Fruit fly (Drosophila melanogaster) whole organism, embryonic: ENCODE measurements around the gene meso18E.
A peak's percentile ranks its signal among the peaks of the same experiment; 100 is the strongest.

ENCODE experiments used
- Adf1 ChIP-seq: fragments of 200-800 bp; sonication (Bioruptor generic); IDR thresholded peaks from 2 replicates; pipeline ENCODE4 v1.3.6; 2022; ENCODE audit warnings: missing biosample characterization, missing genetic modification characterization
- CG13287 ChIP-seq: fragments of 200-800 bp; sonication (Bioruptor generic); IDR thresholded peaks from 2 replicates; pipeline ENCODE4 v1.3.6; 2022; ENCODE audit warnings: missing biosample characterization, missing genetic modification characterization; ENCODE audit not compliant: partially characterized antibody
- CG13894 ChIP-seq: fragments of 200-800 bp; sonication (Bioruptor generic); optimal IDR thresholded peaks from 3 replicates; lab custom pipeline; 2018; ENCODE audit warnings: missing biosample characterization, mild to moderate bottlenecking, missing genetic modification characterization, moderate library complexity
- CG14014 ChIP-seq: fragments of 200-800 bp; sonication (Bioruptor generic); IDR thresholded peaks from 2 replicates; pipeline ENCODE4 v1.3.6; 2022; ENCODE audit warnings: missing biosample characterization, missing genetic modification characterization
- CG15479 ChIP-seq: fragments of 200-800 bp; sonication (Bioruptor generic); optimal IDR thresholded peaks from 3 replicates; lab custom pipeline; 2019; ENCODE audit warnings: missing biosample characterization, mild to moderate bottlenecking, missing genetic modification characterization, moderate library complexity
- CG17361 ChIP-seq: fragments of 200-800 bp; sonication (Bioruptor generic); IDR thresholded peaks from 3 replicates; pipeline ENCODE4 v1.3.6; 2022; ENCODE audit warnings: missing biosample characterization, missing genetic modification characterization
- CG17802 ChIP-seq: fragments of 200-800 bp; sonication (Bioruptor generic); optimal IDR thresholded peaks from 2 replicates; lab custom pipeline; 2018; ENCODE audit warnings: missing biosample characterization, mild to moderate bottlenecking, missing genetic modification characterization, moderate library complexity
- CG18599 ChIP-seq: fragments of 200-800 bp; sonication (Bioruptor generic); optimal IDR thresholded peaks from 3 replicates; lab custom pipeline; 2017; ENCODE audit warnings: missing biosample characterization, missing genetic modification characterization, mild to moderate bottlenecking, moderate library complexity, missing genetic modification reagents
- CG2116 ChIP-seq: fragments of 200-800 bp; sonication (Bioruptor generic); optimal IDR thresholded peaks from 3 replicates; lab custom pipeline; 2018; ENCODE audit warnings: missing biosample characterization, mild to moderate bottlenecking, missing genetic modification characterization
- CG3163 ChIP-seq: fragments of 200-800 bp; sonication (Bioruptor generic); optimal IDR thresholded peaks from 3 replicates; lab custom pipeline; 2016; ENCODE audit warnings: missing biosample characterization, missing genetic modification characterization
- CG3281 ChIP-seq: fragments of 200-800 bp; sonication (Bioruptor generic); optimal IDR thresholded peaks from 3 replicates; lab custom pipeline; 2017; ENCODE audit warnings: missing biosample characterization, mild to moderate bottlenecking, missing genetic modification characterization
- CG7357 ChIP-seq: fragments of 200-800 bp; sonication (Bioruptor generic); IDR thresholded peaks from 3 replicates; pipeline ENCODE4 v1.3.6; 2022; ENCODE audit warnings: missing biosample characterization, missing genetic modification characterization
- CG7556 ChIP-seq: fragments of 200-800 bp; sonication (Bioruptor generic); optimal IDR thresholded peaks from 2 replicates; lab custom pipeline; 2017; ENCODE audit warnings: missing biosample characterization, mild to moderate bottlenecking, missing genetic modification characterization
- CG7987 ChIP-seq: fragments of 200-800 bp; sonication (Bioruptor generic); optimal IDR thresholded peaks from 2 replicates; lab custom pipeline; 2018; ENCODE audit warnings: missing biosample characterization, mild to moderate bottlenecking, missing genetic modification characterization, moderate library complexity
- CG9797 ChIP-seq: fragments of 200-800 bp; sonication (Bioruptor generic); optimal IDR thresholded peaks from 3 replicates; lab custom pipeline; 2018; ENCODE audit warnings: missing biosample characterization, mild to moderate bottlenecking, missing genetic modification characterization
- CrebB ChIP-seq: fragments of 200-800 bp; sonication (Bioruptor generic); optimal IDR thresholded peaks from 3 replicates; lab custom pipeline; 2018; ENCODE audit warnings: missing biosample characterization, mild to moderate bottlenecking, missing genetic modification characterization
- D19A ChIP-seq: fragments of 200-800 bp; optimal IDR thresholded peaks from 3 replicates; lab custom pipeline; 2019; ENCODE audit warnings: missing biosample characterization, mild to moderate bottlenecking, missing genetic modification characterization, moderate library complexity
- Drgx ChIP-seq: fragments of 200-800 bp; sonication (Bioruptor generic); IDR thresholded peaks from 2 replicates; pipeline ENCODE4 v1.3.6; 2022; ENCODE audit warnings: missing biosample characterization, missing genetic modification characterization
- Ets65A ChIP-seq: fragments of 200-800 bp; sonication (Bioruptor generic); peaks from one replicate; lab custom pipeline; 2016; ENCODE audit warnings: missing biosample characterization, missing genetic modification characterization
- HHEX ChIP-seq: fragments of 200-800 bp; sonication (Bioruptor generic); optimal IDR thresholded peaks from 3 replicates; lab custom pipeline; 2017; ENCODE audit warnings: missing biosample characterization, mild to moderate bottlenecking, missing genetic modification characterization, missing genetic modification reagents
- Hmr ChIP-seq: fragments of 200-800 bp; sonication (Bioruptor generic); optimal IDR thresholded peaks from 3 replicates; lab custom pipeline; 2017; ENCODE audit warnings: mild to moderate bottlenecking, missing biosample characterization, missing genetic modification reagents, missing genetic modification characterization
- Lhr ChIP-seq: fragments of 200-800 bp; sonication (Bioruptor generic); optimal IDR thresholded peaks from 3 replicates; lab custom pipeline; 2017; ENCODE audit warnings: mild to moderate bottlenecking, missing biosample characterization, missing genetic modification reagents, missing genetic modification characterization
- NC2β ChIP-seq: fragments of 200-800 bp; sonication (Bioruptor generic); optimal IDR thresholded peaks from 2 replicates; lab custom pipeline; 2016; ENCODE audit warnings: missing biosample characterization, missing genetic modification characterization
- Nf-YA ChIP-seq: fragments of 200-800 bp; sonication (Bioruptor generic); IDR thresholded peaks from 2 replicates; pipeline ENCODE4 v1.3.6; 2022; ENCODE audit warnings: missing biosample characterization, missing genetic modification characterization
- YL-1 ChIP-seq: fragments of 200-800 bp; sonication (Bioruptor generic); optimal IDR thresholded peaks from 3 replicates; lab custom pipeline; 2017; ENCODE audit warnings: missing biosample characterization, mild to moderate bottlenecking, missing genetic modification characterization
- bab2 ChIP-seq: fragments of 200-800 bp; sonication (Bioruptor generic); optimal IDR thresholded peaks from 2 replicates; lab custom pipeline; 2016; ENCODE audit warnings: missing biosample characterization, missing genetic modification characterization
- caup ChIP-seq: fragments of 200-800 bp; sonication (Bioruptor generic); optimal IDR thresholded peaks from 3 replicates; lab custom pipeline; 2017; ENCODE audit warnings: missing biosample characterization, mild to moderate bottlenecking, missing genetic modification characterization, moderate library complexity; ENCODE audit not compliant: severe bottlenecking
- chif ChIP-seq, 2 experiments: fragments of 200-800 bp; sonication (Bioruptor generic); optimal IDR thresholded peaks; 3 replicates each; lab custom pipeline; 2016; ENCODE audit warnings: missing biosample characterization in 2 of 2, missing genetic modification characterization in 2 of 2
- chm ChIP-seq: fragments of 200-800 bp; sonication (Bioruptor generic); IDR thresholded peaks from 2 replicates; pipeline ENCODE4 v1.3.6; 2022; ENCODE audit warnings: missing biosample characterization, missing genetic modification characterization
- chn ChIP-seq: fragments of 200-800 bp; sonication (Bioruptor generic); optimal IDR thresholded peaks from 2 replicates; lab custom pipeline; 2016; ENCODE audit warnings: missing biosample characterization, missing genetic modification characterization
- crol ChIP-seq: fragments of 200-800 bp; sonication (Bioruptor generic); IDR thresholded peaks from 2 replicates; pipeline ENCODE4 v1.3.6; 2022; ENCODE audit warnings: missing biosample characterization, missing genetic modification characterization
- ems ChIP-seq: fragments of 200-800 bp; sonication (Bioruptor generic); optimal IDR thresholded peaks from 3 replicates; lab custom pipeline; 2016; ENCODE audit warnings: missing biosample characterization, missing genetic modification characterization
- ftz-f1 ChIP-seq: fragments of 200-800 bp; sonication (Bioruptor generic); optimal IDR thresholded peaks from 2 replicates; lab custom pipeline; 2016; ENCODE audit warnings: missing biosample characterization, missing genetic modification characterization
- grau ChIP-seq: fragments of 200-800 bp; optimal IDR thresholded peaks from 3 replicates; lab custom pipeline; 2019; ENCODE audit warnings: missing biosample characterization, mild to moderate bottlenecking, missing genetic modification characterization, moderate library complexity
- gsb ChIP-seq: fragments of 200-800 bp; sonication (Bioruptor generic); IDR thresholded peaks from 2 replicates; pipeline ENCODE4 v1.3.6; 2022; ENCODE audit warnings: missing biosample characterization, missing genetic modification characterization
- gt ChIP-seq: fragments of 200-800 bp; sonication (Bioruptor generic); IDR thresholded peaks from 2 replicates; pipeline ENCODE4 v1.3.6; 2022; ENCODE audit warnings: missing biosample characterization, missing genetic modification characterization
- hbn ChIP-seq: fragments of 200-800 bp; sonication (Bioruptor generic); IDR thresholded peaks from 2 replicates; pipeline ENCODE4 v1.3.6; 2022; ENCODE audit warnings: missing biosample characterization, missing genetic modification characterization; ENCODE audit not compliant: partially characterized antibody
- ken ChIP-seq: fragments of 200-800 bp; sonication (Bioruptor generic); IDR thresholded peaks from 3 replicates; pipeline ENCODE4 v1.3.6; 2022; ENCODE audit warnings: missing biosample characterization, missing genetic modification characterization
- lilli ChIP-seq: fragments of 200-800 bp; sonication (Bioruptor generic); optimal IDR thresholded peaks from 3 replicates; lab custom pipeline; 2016; ENCODE audit warnings: missing biosample characterization, missing genetic modification characterization
- lov ChIP-seq, 2 experiments: fragments of 200-800 bp in 1 of 2; fragments of >200 bp in 1 of 2; sonication (Bioruptor generic) in 1 of 2; IDR thresholded peaks in 1 of 2; optimal IDR thresholded peaks in 1 of 2; 2 replicates in 1 of 2; 3 replicates in 1 of 2; pipeline versions ENCODE4 v1.3.6 to Lab custom; 2017 to 2022; ENCODE audit warnings: missing biosample characterization in 1 of 2, missing genetic modification characterization in 1 of 2
- org-1 ChIP-seq: fragments of 200-800 bp; sonication (Bioruptor generic); optimal IDR thresholded peaks from 2 replicates; lab custom pipeline; 2017; ENCODE audit warnings: missing biosample characterization, missing genetic modification characterization
- rib ChIP-seq: fragments of 200-800 bp; sonication (Bioruptor generic); IDR thresholded peaks from 2 replicates; pipeline ENCODE4 v1.3.6; 2022; ENCODE audit warnings: missing biosample characterization, missing genetic modification characterization
- shn ChIP-seq: fragments of 200-800 bp; sonication (Bioruptor generic); optimal IDR thresholded peaks from 3 replicates; lab custom pipeline; 2016; ENCODE audit warnings: missing biosample characterization, missing genetic modification characterization
- sr ChIP-seq: fragments of 200-800 bp; sonication (Bioruptor generic); IDR thresholded peaks from 3 replicates; pipeline ENCODE4 v1.3.6; 2022; ENCODE audit warnings: missing biosample characterization, missing genetic modification characterization
- stc ChIP-seq: fragments of 200-800 bp; sonication (Bioruptor generic); IDR thresholded peaks from 2 replicates; pipeline ENCODE4 v1.3.6; 2022; ENCODE audit warnings: missing biosample characterization, missing genetic modification characterization
- tll ChIP-seq, 2 experiments: fragments of 200-800 bp in 1 of 2; fragments of >200 bp in 1 of 2; sonication (Bioruptor generic) in 1 of 2; optimal IDR thresholded peaks; 2 replicates each; lab custom pipeline; 2017 to 2019; ENCODE audit warnings: missing biosample characterization in 2 of 2, missing genetic modification characterization in 2 of 2, mild to moderate bottlenecking in 1 of 2, moderate library complexity in 1 of 2
- unc-4 ChIP-seq: fragments of 200-800 bp; sonication (Bioruptor generic); IDR thresholded peaks from 2 replicates; pipeline ENCODE4 v1.3.6; 2022; ENCODE audit warnings: missing biosample characterization, missing genetic modification characterization; ENCODE audit not compliant: partially characterized antibody
- vvl ChIP-seq: fragments of 200-800 bp; sonication (Bioruptor generic); IDR thresholded peaks from 2 replicates; pipeline ENCODE4 v1.3.6; 2022; ENCODE audit warnings: missing biosample characterization, missing genetic modification characterization
- zen2 ChIP-seq: fragments of 200-800 bp; sonication (Bioruptor generic); IDR thresholded peaks from 3 replicates; pipeline ENCODE4 v1.3.6; 2022; ENCODE audit warnings: missing biosample characterization, missing genetic modification characterization; ENCODE audit not compliant: partially characterized antibody

Gene meso18E

dm6 chrX:19750626-19751149, 37.8 kb upstream of the meso18E start, which contains the start of gene Abcd3 (continued):
- TF ChIP-seq stc: 0 out of 2 replicates have a peak, but pooled peaks have one; percentile 12
- no peak for TF ChIP-seq gsb (GFP tag; lab: Robert Waterston, UW)
- peak; percentile 62 for TF ChIP-seq zen2 (GFP tag; lab: Robert Waterston, UW)
- 0 out of 3 replicates have a peak, but pooled peaks have one; percentile 43 for TF ChIP-seq sr (GFP tag; lab: Robert Waterston, UW)
- TF ChIP-seq CG17802 (tag; lab: Kevin White, UChicago): no peak
- peak; percentile 57 for TF ChIP-seq chn (GFP tag; lab: Kevin White, UChicago)
- TF ChIP-seq Adf1 (GFP tag; lab: Robert Waterston, UW): peak; percentile 60; the same call in 1 of the 2 replicates
- TF ChIP-seq Lhr (GFP tag; lab: Kevin White, UChicago): peak; percentile 2
- TF ChIP-seq Ets65A (GFP tag; lab: Kevin White, UChicago): peak; percentile 51
- 0 out of 3 replicates have a peak, but pooled peaks have one; percentile 36 for TF ChIP-seq CG17361
- TF ChIP-seq CG7987: peak; percentile 56
- peak; percentile 51 for TF ChIP-seq hbn (GFP tag; lab: Robert Waterston, UW)
- TF ChIP-seq chif (GFP tag; optimal IDR thresholded peaks at IDR 0.05; lab: Kevin White, UChicago): peak in 1 of 2 experiments; percentile 0
- TF ChIP-seq CG9797 (GFP tag; lab: Kevin White, UChicago): peak; percentile 24
- peak; percentile 34; the same call in 1 of the 2 replicates for TF ChIP-seq CG14014 (GFP tag; lab: Robert Waterston, UW)
- peak; percentile 56 for TF ChIP-seq CG2116
- TF ChIP-seq D19A (tag; lab: Kevin White, UChicago): peak; percentile 6
- no peak for TF ChIP-seq org-1 (GFP tag; lab: Kevin White, UChicago)
- peak in 1 of 2 experiments; percentile 10 for TF ChIP-seq tll (GFP tag; optimal IDR thresholded peaks at IDR 0.05; lab: Kevin White, UChicago)
- TF ChIP-seq Drgx (GFP tag; lab: Robert Waterston, UW): no peak
- peak; percentile 56; the same call in 1 of the 3 replicates for TF ChIP-seq ken (GFP tag; lab: Robert Waterston, UW)
- TF ChIP-seq chm (GFP tag; lab: Robert Waterston, UW): peak; percentile 66; the same call in 1 of the 2 replicates
- TF ChIP-seq gt: no peak
- TF ChIP-seq ems (GFP tag; lab: Kevin White, UChicago): peak; percentile 31
- no peak for TF ChIP-seq CG7556
- peak; percentile 58; the same call in 1 of the 2 replicates for TF ChIP-seq vvl (GFP tag; lab: Robert Waterston, UW)
- TF ChIP-seq shn (GFP tag; lab: Kevin White, UChicago): peak; percentile 1
- peak; percentile 39 for TF ChIP-seq NC2β
- peak; percentile 25; the same call in 1 of the 2 replicates for TF ChIP-seq rib (GFP tag; lab: Robert Waterston, UW)
- TF ChIP-seq HHEX (GFP tag; lab: Kevin White, UChicago): peak; percentile 28
- peak; percentile 73 for TF ChIP-seq Hmr (GFP tag; lab: Kevin White, UChicago)
- peak; percentile 45 for TF ChIP-seq caup
- peak; percentile 100 for TF ChIP-seq CG3281 (GFP tag; lab: Kevin White, UChicago)
- TF ChIP-seq CG13287 (GFP tag; lab: Robert Waterston, UW): peak; percentile 78
- peak; percentile 76 for TF ChIP-seq CG15479
- no peak for TF ChIP-seq CG7357 (GFP tag; lab: Robert Waterston, UW)
- TF ChIP-seq YL-1 (GFP tag; lab: Kevin White, UChicago): peak; percentile 84
- TF ChIP-seq CG3163 (GFP tag; lab: Kevin White, UChicago): peak; percentile 57
- TF ChIP-seq ftz-f1 (GFP tag; lab: Kevin White, UChicago): peak; percentile 70
- TF ChIP-seq grau (tag; lab: Kevin White, UChicago): peak; percentile 10
- peak; percentile 34 for TF ChIP-seq lilli (GFP tag; lab: Kevin White, UChicago)
- peak; percentile 71 for TF ChIP-seq unc-4 (GFP tag; lab: Robert Waterston, UW)
- TF ChIP-seq bab2 (GFP tag; lab: Kevin White, UChicago): no peak
- peak; percentile 57 for TF ChIP-seq CG13894 (tag; lab: Kevin White, UChicago)
- peak; percentile 66 for TF ChIP-seq CG18599 (GFP tag; lab: Kevin White, UChicago)
- peak; percentile 53 for TF ChIP-seq CrebB (tag; lab: Kevin White, UChicago)
- TF ChIP-seq lov (optimal IDR thresholded peaks at IDR 0.05; lab: Kevin White, UChicago): no peak
- no peak for TF ChIP-seq lov (GFP tag; IDR thresholded peaks at IDR 0.05; lab: Robert Waterston, UW)
- 0 out of 2 replicates have a peak, but pooled peaks have one; percentile 45 for TF ChIP-seq crol (GFP tag; lab: Robert Waterston, UW)
- no peak for TF ChIP-seq Nf-YA
